Worm (Caenorhabditis elegans): ENCODE data around the gene nhr-248.

ce11 chrV:17100829-17101228 is 3.6 kb downstream of the nhr-248 start, which contains the start of gene ZK218.5:
- TF ChIP-seq ham-2 (GFP tag; optimal IDR thresholded peaks at IDR 0.05) (no peak), lsy-2 (tag; optimal IDR thresholded peaks at IDR 0.05) (no peak), elt-3 (tag; optimal IDR thresholded peaks at IDR 0.05) (no peak), mab-5 (tag; optimal IDR thresholded peaks at IDR 0.05) (no peak), unc-39 (tag; optimal IDR thresholded peaks at IDR 0.05) (no peak), nhr-2 (tag; optimal IDR thresholded peaks at IDR 0.05) (no peak), nhr-76 (tag; optimal IDR thresholded peaks at IDR 0.05) (no peak), ztf-11 (tag; optimal IDR thresholded peaks at IDR 0.05) (no peak), sptf-1 (tag; optimal IDR thresholded peaks at IDR 0.05) (no peak)
